Fruit fly (Drosophila melanogaster) whole organism, pupa: ENCODE data around the gene p23.

Experiments used
- CG10348 ChIP-seq: fragments of 200-800 bp; sonication (Bioruptor generic); IDR thresholded peaks from 2 replicates; pipeline ENCODE4 v1.3.6; 2022; ENCODE audit warnings: missing biosample characterization, missing genetic modification characterization
- CG12605 ChIP-seq: fragments of 200-800 bp; sonication (Bioruptor generic); IDR thresholded peaks from 2 replicates; pipeline ENCODE4 v1.3.6; 2022; ENCODE audit warnings: missing biosample characterization, missing genetic modification characterization
- CG13204 ChIP-seq: fragments of 200-800 bp; sonication (Bioruptor generic); optimal IDR thresholded peaks from 2 replicates; lab custom pipeline; 2018; ENCODE audit warnings: missing biosample characterization, mild to moderate bottlenecking, missing genetic modification characterization, moderate library complexity
- CG14655 ChIP-seq: fragments of 200-800 bp; sonication (Bioruptor generic); optimal IDR thresholded peaks from 3 replicates; lab custom pipeline; 2017; ENCODE audit warnings: mild to moderate bottlenecking, missing biosample characterization, missing genetic modification reagents, missing genetic modification characterization
- CG15710 ChIP-seq: fragments of 200-800 bp; sonication (Bioruptor generic); optimal IDR thresholded peaks from 2 replicates; lab custom pipeline; 2018; ENCODE audit warnings: missing biosample characterization, mild to moderate bottlenecking, missing genetic modification characterization, moderate library complexity
- CG17806 ChIP-seq: fragments of 200-800 bp; sonication (Bioruptor generic); optimal IDR thresholded peaks from 2 replicates; lab custom pipeline; 2018; ENCODE audit warnings: missing biosample characterization, mild to moderate bottlenecking, missing genetic modification characterization, moderate library complexity
- CG32121 ChIP-seq: fragments of 200-800 bp; sonication (Bioruptor generic); IDR thresholded peaks from 2 replicates; pipeline ENCODE4 v1.3.6; 2022; ENCODE audit warnings: missing biosample characterization, missing genetic modification characterization
- CG34367 ChIP-seq: fragments of 200-800 bp; sonication (Bioruptor generic); optimal IDR thresholded peaks from 2 replicates; lab custom pipeline; 2018; ENCODE audit warnings: missing biosample characterization, mild to moderate bottlenecking, missing genetic modification characterization
- CG4496 ChIP-seq: fragments of 200-800 bp; sonication (Bioruptor generic); IDR thresholded peaks from 3 replicates; pipeline ENCODE4 v1.3.6; 2022; ENCODE audit warnings: missing biosample characterization, missing genetic modification characterization
- CG8159 ChIP-seq: fragments of 200-800 bp; sonication (Bioruptor generic); optimal IDR thresholded peaks from 3 replicates; lab custom pipeline; 2018; ENCODE audit warnings: missing biosample characterization, mild to moderate bottlenecking, missing genetic modification characterization, moderate library complexity
- CG8301 ChIP-seq: fragments of 200-800 bp; sonication (Bioruptor generic); optimal IDR thresholded peaks from 2 replicates; lab custom pipeline; 2018; ENCODE audit warnings: missing biosample characterization, mild to moderate bottlenecking, missing genetic modification characterization
- CG9948 ChIP-seq: fragments of 200-800 bp; sonication (Bioruptor generic); optimal IDR thresholded peaks from 2 replicates; lab custom pipeline; 2018; ENCODE audit warnings: missing biosample characterization, mild to moderate bottlenecking, missing genetic modification characterization, moderate library complexity
- D1 ChIP-seq: fragments of 200-800 bp; sonication (Bioruptor generic); optimal IDR thresholded peaks from 2 replicates; lab custom pipeline; 2018; ENCODE audit warnings: missing biosample characterization, mild to moderate bottlenecking, missing genetic modification characterization, moderate library complexity
- EcR ChIP-seq: fragments of 200-800 bp; sonication (Bioruptor generic); optimal IDR thresholded peaks from 3 replicates; lab custom pipeline; 2019; ENCODE audit warnings: missing biosample characterization, missing genetic modification characterization, mild to moderate bottlenecking, moderate library complexity, missing genetic modification reagents
- Ets98B ChIP-seq: fragments of 200-800 bp; sonication (Bioruptor generic); IDR thresholded peaks from 2 replicates; pipeline ENCODE4 v1.3.6; 2022; ENCODE audit warnings: missing biosample characterization, missing genetic modification characterization
- Pif1A ChIP-seq: fragments of 200-800 bp; sonication (Bioruptor generic); optimal IDR thresholded peaks from 3 replicates; lab custom pipeline; 2016; ENCODE audit warnings: missing biosample characterization, missing genetic modification characterization
- Pif1B ChIP-seq: fragments of 200-800 bp; sonication (Bioruptor generic); optimal IDR thresholded peaks from 3 replicates; lab custom pipeline; 2016; ENCODE audit warnings: missing biosample characterization, missing genetic modification characterization
- Snoo ChIP-seq: fragments of 200-800 bp; sonication (Bioruptor generic); optimal IDR thresholded peaks from 3 replicates; lab custom pipeline; 2017; ENCODE audit warnings: missing biosample characterization, mild to moderate bottlenecking, missing genetic modification characterization, inconsistent platforms
- fd96Ca ChIP-seq: fragments of 200-800 bp; sonication (Bioruptor generic); IDR thresholded peaks from 3 replicates; pipeline ENCODE4 v1.3.6; 2022; ENCODE audit warnings: missing biosample characterization, missing genetic modification characterization
- gl ChIP-seq: fragments of 200-800 bp; sonication (Bioruptor generic); optimal IDR thresholded peaks from 2 replicates; lab custom pipeline; 2018; ENCODE audit warnings: missing biosample characterization, mild to moderate bottlenecking, missing genetic modification characterization
- rn ChIP-seq: fragments of 200-800 bp; sonication (Bioruptor generic); IDR thresholded peaks from 2 replicates; pipeline ENCODE4 v1.3.6; 2022; ENCODE audit warnings: missing biosample characterization, missing genetic modification characterization

The p23 gene

dm6 chr3R:9677734-9678341, at the start of gene p23:
p23 (plus strand) TSS chr3R:9677927.
- TF ChIP-seq CG9948 (tag; lab: Kevin White, UChicago) (no peak), CG32121 (GFP tag; lab: Robert Waterston, UW) (no peak), CG15710 (tag; lab: Kevin White, UChicago) (no peak), CG14655 (GFP tag; lab: Kevin White, UChicago) (no peak), EcR (GFP tag; lab: Kevin White, UChicago) (no peak), CG8301 (tag; lab: Kevin White, UChicago) (no peak), Snoo (no peak), CG4496 (GFP tag; lab: Robert Waterston, UW) (no peak), CG13204 (no peak)
- TF ChIP-seq, all 21 proteins: peak for 0

dm6 chr3R:9628036-9628435, 49.7 kb upstream of the p23 start:
- TF ChIP-seq CG14655 (GFP tag; lab: Kevin White, UChicago) (no peak), Pif1B (GFP tag; lab: Kevin White, UChicago) (no peak), CG32121 (GFP tag; lab: Robert Waterston, UW) (no peak), CG9948 (tag; lab: Kevin White, UChicago) (no peak), CG10348 (GFP tag; lab: Robert Waterston, UW) (no peak), CG17806 (tag; lab: Kevin White, UChicago) (no peak)
- TF ChIP-seq, all 21 proteins: peak for 0

- TF ChIP-seq EcR (GFP tag; lab: Kevin White, UChicago) (no peak), fd96Ca (GFP tag; lab: Robert Waterston, UW) (no peak), CG34367 (tag; lab: Kevin White, UChicago) (no peak), D1 (tag; lab: Kevin White, UChicago) (no peak), CG12605 (no peak), CG8159 (no peak), rn (GFP tag; lab: Robert Waterston, UW) (no peak), gl (tag; lab: Kevin White, UChicago) (no peak), CG14655 (GFP tag; lab: Kevin White, UChicago) (no peak), CG9948 (tag; lab: Kevin White, UChicago) (no peak), CG8301 (tag; lab: Kevin White, UChicago) (no peak), Pif1B (GFP tag; lab: Kevin White, UChicago) (no peak), CG13204 (no peak), Ets98B (no peak), CG4496 (GFP tag; lab: Robert Waterston, UW) (no peak)
These were observed 49.1 kb upstream of the p23 start for dm6 chr3R:9628607-9629006.

- TF ChIP-seq EcR (GFP tag; lab: Kevin White, UChicago) (peak; percentile 30), CG13204 (no peak), CG4496 (GFP tag; lab: Robert Waterston, UW) (no peak), gl (tag; lab: Kevin White, UChicago) (no peak), rn (GFP tag; lab: Robert Waterston, UW) (no peak)
These were observed 47.6 kb upstream of the p23 start for dm6 chr3R:9630053-9630632.

- no peak for TF ChIP-seq CG10348 (GFP tag; lab: Robert Waterston, UW)
- TF ChIP-seq CG15710 (tag; lab: Kevin White, UChicago), result peak; percentile 8
- peak; percentile 35 for TF ChIP-seq CG34367 (tag; lab: Kevin White, UChicago)
- TF ChIP-seq gl (tag; lab: Kevin White, UChicago), result peak; percentile 27
- no peak for TF ChIP-seq CG12605
- peak; percentile 30 for TF ChIP-seq Snoo
- TF ChIP-seq, all 21 proteins: peak for 4
These were observed 47.1 kb upstream of the p23 start, which contains the start of gene Calr for dm6 chr3R:9630633-9631095. Calr (minus strand) TSS chr3R:9630851.

- TF ChIP-seq CG13204, result no peak
- TF ChIP-seq CG17806 (tag; lab: Kevin White, UChicago), result no peak
- no peak for TF ChIP-seq EcR (GFP tag; lab: Kevin White, UChicago)
- no peak for TF ChIP-seq Ets98B
These were observed 46.2 kb upstream of the p23 start, which contains the start of gene SpdS for dm6 chr3R:9631564-9631963. SpdS (plus strand) TSS chr3R:9631641.

dm6 chr3R:9632110-9632921, 45.4 kb upstream of the p23 start:
- TF ChIP-seq Ets98B (no peak), CG9948 (tag; lab: Kevin White, UChicago) (no peak), rn (GFP tag; lab: Robert Waterston, UW) (no peak), fd96Ca (GFP tag; lab: Robert Waterston, UW) (no peak), CG14655 (GFP tag; lab: Kevin White, UChicago) (no peak), CG8301 (tag; lab: Kevin White, UChicago) (no peak), CG15710 (tag; lab: Kevin White, UChicago) (no peak), CG8159 (no peak), Pif1A (no peak), CG12605 (no peak), CG10348 (GFP tag; lab: Robert Waterston, UW) (no peak), CG17806 (tag; lab: Kevin White, UChicago) (no peak), CG13204 (no peak), EcR (GFP tag; lab: Kevin White, UChicago) (no peak)
